Worm (Caenorhabditis elegans) whole organism, early embryonic: ENCODE results near the gene F35B12.10.

Experiments
- B0310.2 ChIP-seq: sonication (generic microtip); optimal IDR thresholded peaks from 2 replicates; lab custom pipeline; 2016; ENCODE audit warnings: mild to moderate bottlenecking, missing genetic modification characterization, missing compliant biosample characterization
- F13C5.2 ChIP-seq: sonication (generic microtip); optimal IDR thresholded peaks from 2 replicates; lab custom pipeline; 2017; ENCODE audit warnings: mild to moderate bottlenecking, missing genetic modification characterization, inconsistent platforms, missing compliant biosample characterization
- aly-1 ChIP-seq: sonication (generic microtip); optimal IDR thresholded peaks from 2 replicates; lab custom pipeline; 2016; ENCODE audit warnings: missing genetic modification characterization, missing compliant biosample characterization
- ama-1 ChIP-seq: fragments of 150-350 bp; optimal IDR thresholded peaks from 2 replicates; lab custom pipeline; 2014
- ceh-13 ChIP-seq: fragments of 200-800 bp; sonication (Bioruptor generic); optimal IDR thresholded peaks from 2 replicates; lab custom pipeline; 2018; ENCODE audit warnings: mild to moderate bottlenecking, missing genetic modification characterization, missing compliant biosample characterization
- ceh-36 ChIP-seq: sonication (generic microtip); optimal IDR thresholded peaks from 2 replicates; lab custom pipeline; 2016; ENCODE audit warnings: missing genetic modification characterization, inconsistent platforms, missing compliant biosample characterization
- ets-7 ChIP-seq: sonication (generic microtip); optimal IDR thresholded peaks from 2 replicates; lab custom pipeline; 2016; ENCODE audit warnings: missing genotype, missing genetic modification characterization, missing compliant biosample characterization
- flt-1 ChIP-seq: fragments of 200-800 bp; sonication (Bioruptor generic); IDR thresholded peaks from 2 replicates; pipeline ENCODE4 v1.3.6; 2022; ENCODE audit warnings: missing genetic modification characterization, missing compliant biosample characterization
- hmbx-1 ChIP-seq: sonication (generic microtip); optimal IDR thresholded peaks from 2 replicates; lab custom pipeline; 2016; ENCODE audit warnings: mild to moderate bottlenecking, missing genetic modification characterization, missing compliant biosample characterization
- hmg-4 ChIP-seq: fragments of 200-800 bp; sonication (Bioruptor generic); optimal IDR thresholded peaks from 2 replicates; lab custom pipeline; 2018; ENCODE audit warnings: mild to moderate bottlenecking, missing genetic modification characterization, missing compliant biosample characterization
- hnd-1 ChIP-seq: sonication (generic microtip); optimal IDR thresholded peaks from 2 replicates; lab custom pipeline; 2016; ENCODE audit warnings: missing genetic modification characterization, missing compliant biosample characterization
- pes-1 ChIP-seq: fragments of 200-800 bp; sonication (Bioruptor generic); IDR thresholded peaks from 2 replicates; pipeline ENCODE4 v1.3.6; 2022; ENCODE audit warnings: missing genetic modification reagents, missing genetic modification characterization, missing compliant biosample characterization
- scrt-1 ChIP-seq: fragments of 200-800 bp; sonication (Bioruptor generic); IDR thresholded peaks from 2 replicates; pipeline ENCODE4 v1.3.6; 2022; ENCODE audit warnings: missing genetic modification characterization, missing compliant biosample characterization
- sea-1 ChIP-seq: fragments of 200-800 bp; sonication (Bioruptor generic); conservative IDR thresholded peaks from 2 replicates; pipeline ENCODE4 v1.3.6; 2022; ENCODE audit warnings: missing genetic modification characterization, missing compliant biosample characterization
- tbx-11 ChIP-seq: fragments of 200-800 bp; sonication (Bioruptor generic); IDR thresholded peaks from 2 replicates; pipeline ENCODE4 v1.3.6; 2022; ENCODE audit warnings: missing genetic modification characterization, missing compliant biosample characterization
- tbx-37 ChIP-seq: fragments of 200-800 bp; sonication (Bioruptor generic); conservative IDR thresholded peaks from 2 replicates; pipeline ENCODE4 v1.3.6; 2022; ENCODE audit warnings: missing genetic modification reagents, missing genetic modification characterization, missing compliant biosample characterization
- tra-4 ChIP-seq: sonication (generic microtip); optimal IDR thresholded peaks from 2 replicates; lab custom pipeline; 2017; ENCODE audit warnings: missing genetic modification characterization, missing compliant biosample characterization

F35B12.10 gene

DNA sequence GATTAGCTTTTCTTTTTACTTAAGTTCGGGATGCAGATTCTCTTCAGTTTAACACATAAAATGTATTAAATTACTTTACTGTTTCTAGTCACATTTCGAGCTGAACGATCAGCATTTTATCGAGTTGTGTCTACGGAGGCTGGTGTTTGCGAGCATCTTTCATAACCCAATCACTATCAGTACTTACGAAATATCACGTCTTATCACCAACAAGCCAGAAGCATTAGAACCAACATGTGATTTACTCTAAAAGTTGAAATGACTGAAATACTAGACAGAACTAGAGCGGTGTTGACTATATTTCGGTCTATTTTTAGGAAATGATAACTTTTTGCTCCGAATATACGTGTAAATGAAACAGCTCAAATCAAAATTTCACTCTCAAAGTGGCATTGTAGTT, 19.4 kb upstream of the F35B12.10 start:
- no peak for TF ChIP-seq ceh-36 (tag; lab: Kevin White, UChicago)
- TF ChIP-seq tbx-11 (GFP tag; lab: Robert Waterston, UW), result no peak
- no peak for TF ChIP-seq aly-1 (tag; lab: Kevin White, UChicago)
- TF ChIP-seq sea-1 (GFP tag; lab: Robert Waterston, UW), result no peak
- TF ChIP-seq F13C5.2 (tag; lab: Kevin White, UChicago), result no peak
- TF ChIP-seq tbx-37 (GFP tag; lab: Robert Waterston, UW), result no peak
- no peak for TF ChIP-seq B0310.2 (tag; lab: Kevin White, UChicago)
- TF ChIP-seq ceh-13 (GFP tag; lab: Kevin White, UChicago), result no peak

DNA sequence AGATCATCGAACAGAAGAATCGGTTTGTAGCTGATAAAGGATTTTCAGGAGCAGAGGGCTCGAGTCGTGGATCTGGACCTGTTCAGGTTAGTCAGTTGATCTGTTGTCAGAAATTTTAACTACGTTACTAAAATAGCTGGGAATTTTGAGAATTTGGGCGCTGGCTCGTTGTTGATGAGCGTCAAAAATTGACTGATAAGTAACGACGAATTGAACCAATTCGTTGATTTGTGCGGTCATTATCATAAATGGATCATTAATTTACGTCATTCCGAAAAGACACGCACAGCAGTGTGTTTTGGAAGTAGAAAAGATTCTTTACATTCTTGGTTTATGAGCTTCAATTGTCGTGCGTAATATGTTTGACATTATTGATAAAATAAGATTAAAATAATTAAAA, 18.7 kb upstream of the F35B12.10 start:
- TF ChIP-seq hnd-1 (tag; lab: Kevin White, UChicago) (no peak), ceh-13 (GFP tag; lab: Kevin White, UChicago) (no peak), tbx-11 (GFP tag; lab: Robert Waterston, UW) (no peak), ama-1 (lab: Kevin White, UChicago) (no peak), tra-4 (tag; lab: Kevin White, UChicago) (no peak), sea-1 (GFP tag; lab: Robert Waterston, UW) (no peak), tbx-37 (GFP tag; lab: Robert Waterston, UW) (no peak), scrt-1 (GFP tag; lab: Robert Waterston, UW) (no peak), pes-1 (no peak), ceh-36 (tag; lab: Kevin White, UChicago) (no peak), F13C5.2 (tag; lab: Kevin White, UChicago) (no peak), hmbx-1 (tag; lab: Kevin White, UChicago) (no peak), aly-1 (tag; lab: Kevin White, UChicago) (no peak), flt-1 (no peak)

DNA sequence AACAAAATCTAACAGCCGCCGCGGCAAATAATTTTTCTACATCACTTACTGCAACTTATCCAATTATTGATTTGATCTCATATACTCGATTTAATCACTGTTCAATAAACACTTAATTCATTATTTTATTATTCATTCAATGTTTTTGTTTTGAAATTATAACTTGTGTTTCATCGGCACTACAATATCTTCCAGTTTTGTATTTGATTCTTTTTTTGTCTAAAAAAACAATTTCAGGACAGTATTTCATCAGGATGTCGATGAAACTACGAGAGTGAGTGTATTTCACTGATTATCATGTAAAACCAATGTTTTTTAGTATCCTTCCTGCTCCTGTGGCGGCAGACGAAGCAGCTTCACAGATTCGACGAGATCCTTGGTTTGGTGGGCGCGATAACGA, 16.2 kb upstream of the F35B12.10 start, which contains the start of gene skp-1:
Gene skp-1 (plus strand): TSS at position 238 of the 400 bp plus-strand sequence.
- TF ChIP-seq hmbx-1 (tag; lab: Kevin White, UChicago) (no peak), aly-1 (tag; lab: Kevin White, UChicago) (no peak), hnd-1 (tag; lab: Kevin White, UChicago) (no peak), ets-7 (tag; lab: Kevin White, UChicago) (no peak), tbx-37 (GFP tag; lab: Robert Waterston, UW) (no peak), ama-1 (lab: Kevin White, UChicago) (no peak), sea-1 (GFP tag; lab: Robert Waterston, UW) (no peak), ceh-36 (tag; lab: Kevin White, UChicago) (no peak), tra-4 (tag; lab: Kevin White, UChicago) (no peak), flt-1 (no peak), tbx-11 (GFP tag; lab: Robert Waterston, UW) (no peak), hmg-4 (GFP tag; lab: Kevin White, UChicago) (no peak), F13C5.2 (tag; lab: Kevin White, UChicago) (no peak), scrt-1 (GFP tag; lab: Robert Waterston, UW) (no peak), pes-1 (no peak), ceh-13 (GFP tag; lab: Kevin White, UChicago) (no peak), B0310.2 (tag; lab: Kevin White, UChicago) (no peak)

DNA sequence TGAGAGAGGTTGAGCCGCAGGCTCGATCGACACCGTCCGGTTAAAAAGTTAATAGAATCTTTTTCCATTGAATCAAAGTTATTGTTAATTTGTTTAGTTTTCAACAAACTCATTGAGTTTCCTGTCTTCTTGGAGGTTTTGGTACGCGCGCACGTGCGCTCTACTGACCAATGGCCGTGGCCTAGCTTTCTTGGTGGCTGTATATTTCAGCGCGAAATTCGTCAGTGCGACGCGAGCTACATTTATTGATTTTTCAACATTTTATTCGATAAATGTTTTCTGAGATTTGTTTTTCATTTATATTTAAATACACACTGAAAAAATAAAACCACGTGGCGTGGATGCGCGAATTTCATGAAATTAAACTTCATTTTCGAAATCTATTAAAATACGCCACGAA, 15.1 kb upstream of the F35B12.10 start, which contains the start of gene bir-1:
Gene bir-1 (plus strand): TSS at position 312 of the 400 bp plus-strand sequence.
- TF ChIP-seq ama-1 (lab: Kevin White, UChicago), result no peak
- peak; percentile 77 for TF ChIP-seq tbx-37 (GFP tag; lab: Robert Waterston, UW)
- 0 out of 2 replicates have a peak, but pooled peaks have one; percentile 48 for TF ChIP-seq pes-1

DNA sequence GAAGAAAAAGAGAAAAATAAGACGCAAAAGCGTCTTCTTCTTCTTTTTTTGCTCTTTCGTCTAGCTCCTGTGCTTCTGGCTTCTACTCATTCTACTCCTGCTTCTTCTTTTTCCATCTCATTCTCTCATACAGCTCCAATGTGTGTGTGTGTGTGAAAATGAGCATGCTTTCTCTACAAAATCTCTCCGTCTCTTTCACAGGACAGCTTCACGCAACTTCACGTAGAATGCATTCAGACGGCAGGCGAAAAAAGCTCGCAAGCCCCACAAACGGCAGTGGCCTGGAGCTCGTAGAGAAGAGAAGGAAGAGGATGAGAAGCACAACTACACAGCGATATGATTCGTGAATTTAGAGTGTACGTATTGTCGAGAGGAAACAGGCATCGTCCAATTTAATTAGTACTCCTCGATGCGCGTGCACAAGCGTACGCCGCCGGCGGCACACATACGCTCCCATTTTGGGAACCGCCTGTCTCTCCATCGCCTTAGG, 12.3 kb upstream of the F35B12.10 start:
- no peak for TF ChIP-seq tbx-37 (GFP tag; lab: Robert Waterston, UW)

DNA sequence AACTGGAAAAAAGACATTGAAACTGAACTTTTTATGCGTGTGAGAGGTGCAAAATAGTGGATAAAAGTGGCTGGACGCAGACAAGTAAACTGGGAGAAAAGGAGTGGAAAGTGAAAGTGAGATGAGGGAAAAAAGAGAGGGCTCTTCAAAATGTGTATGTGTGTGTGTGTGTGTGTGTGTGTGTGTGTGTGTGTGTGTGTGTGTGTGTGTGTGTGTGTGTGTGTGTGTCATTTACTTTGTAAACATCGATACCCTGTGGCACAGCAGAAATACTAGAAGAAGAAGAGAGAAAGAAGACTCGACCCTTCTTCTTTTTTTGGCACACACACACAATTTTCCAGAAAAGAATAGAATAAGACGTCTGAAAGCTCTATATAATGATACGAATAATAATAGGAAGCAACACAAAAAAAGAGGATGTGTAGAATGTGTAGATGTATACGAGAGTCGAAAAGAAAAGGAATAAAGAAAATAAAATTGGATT, 9.6 kb upstream of the F35B12.10 start:
- TF ChIP-seq tra-4 (tag; lab: Kevin White, UChicago) (no peak), aly-1 (tag; lab: Kevin White, UChicago) (no peak), hmg-4 (GFP tag; lab: Kevin White, UChicago) (no peak), ceh-36 (tag; lab: Kevin White, UChicago) (peak; percentile 15), pes-1 (no peak), B0310.2 (tag; lab: Kevin White, UChicago) (no peak), flt-1 (no peak)

DNA sequence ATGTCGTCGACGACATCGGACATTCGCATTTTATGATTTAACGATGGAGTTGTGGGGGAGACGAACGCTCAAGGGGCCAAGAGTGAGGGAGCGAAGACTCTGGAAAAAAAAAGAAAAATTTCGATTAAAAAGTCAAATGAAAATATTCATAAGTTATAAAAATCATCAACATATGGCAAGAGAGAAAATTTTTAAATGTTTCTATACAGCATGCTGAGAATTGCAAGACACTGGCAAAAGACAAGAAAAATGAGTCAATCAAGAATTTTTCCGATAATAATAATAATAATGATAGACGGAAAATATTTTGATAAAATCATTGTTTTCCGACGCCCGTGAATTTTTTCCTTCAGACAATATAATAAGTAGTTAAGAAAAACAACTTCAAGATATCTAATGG, 8.1 kb upstream of the F35B12.10 start, which contains the start of gene sipa-1:
Gene sipa-1 (minus strand): TSS at position 101 of the 400 bp plus-strand sequence.
- TF ChIP-seq ama-1 (lab: Kevin White, UChicago) (no peak), scrt-1 (GFP tag; lab: Robert Waterston, UW) (no peak), pes-1 (no peak), tra-4 (tag; lab: Kevin White, UChicago) (no peak), ceh-13 (GFP tag; lab: Kevin White, UChicago) (no peak), hnd-1 (tag; lab: Kevin White, UChicago) (no peak), aly-1 (tag; lab: Kevin White, UChicago) (no peak), sea-1 (GFP tag; lab: Robert Waterston, UW) (no peak), ets-7 (tag; lab: Kevin White, UChicago) (no peak), hmg-4 (GFP tag; lab: Kevin White, UChicago) (no peak), hmbx-1 (tag; lab: Kevin White, UChicago) (no peak), tbx-11 (GFP tag; lab: Robert Waterston, UW) (no peak), flt-1 (no peak), ceh-36 (tag; lab: Kevin White, UChicago) (no peak), F13C5.2 (tag; lab: Kevin White, UChicago) (no peak), B0310.2 (tag; lab: Kevin White, UChicago) (no peak), tbx-37 (GFP tag; lab: Robert Waterston, UW) (no peak)
